Fruit fly (Drosophila melanogaster): ENCODE measurements around the gene Gug.

DNA sequence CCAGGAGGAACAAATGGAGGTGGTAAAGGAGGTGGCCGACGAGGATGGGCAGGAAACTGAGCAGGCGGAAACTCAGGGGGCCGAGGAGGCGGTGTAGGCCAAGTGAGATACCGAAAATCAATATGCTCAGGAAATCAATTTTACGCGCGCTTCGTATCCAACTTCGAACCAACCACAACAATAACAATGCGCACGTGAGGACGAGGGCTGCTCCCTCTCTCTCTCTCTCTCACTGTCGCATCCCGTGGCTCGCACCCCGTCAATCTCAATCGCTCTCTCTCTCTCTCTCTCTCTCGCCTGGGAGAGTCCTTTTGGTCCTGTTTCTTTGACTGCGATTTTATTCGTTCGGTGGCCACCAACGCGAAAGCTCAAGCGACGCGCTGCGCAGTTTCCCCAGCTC is 62.7 kb downstream of the Gug start, which contains the start of gene CG6765:
- TF ChIP-seq h (optimal IDR thresholded peaks at IDR 0.05) (no peak), insv (optimal IDR thresholded peaks at IDR 0.05) (no peak), psq (optimal IDR thresholded peaks at IDR 0.05) (no peak)

All from Kc167 (cell line).